Worm (Caenorhabditis elegans) whole organism, midembryonic: Measurements from ENCODE around the gene C55A1.6.

Experiments used
- T22C8.4 ChIP-seq: fragments of 200-800 bp; sonication (Bioruptor generic); IDR thresholded peaks from 2 replicates; pipeline ENCODE4 v1.3.6; 2022; ENCODE audit warnings: missing genetic modification characterization, missing compliant biosample characterization
- cog-1 ChIP-seq: sonication (generic microtip); optimal IDR thresholded peaks from 2 replicates; lab custom pipeline; 2016; ENCODE audit warnings: missing genetic modification characterization, missing compliant biosample characterization
- flt-1 ChIP-seq: fragments of 200-800 bp; sonication (Bioruptor generic); IDR thresholded peaks from 2 replicates; pipeline ENCODE4 v1.3.6; 2022; ENCODE audit warnings: missing genetic modification characterization, missing compliant biosample characterization
- med-1 ChIP-seq: sonication (generic microtip); optimal IDR thresholded peaks from 2 replicates; lab custom pipeline; 2017; ENCODE audit warnings: missing genetic modification characterization, mild to moderate bottlenecking, missing compliant biosample characterization, antibody characterized with exemption, missing genetic modification reagents; ENCODE audit not compliant: insufficient read depth
- ztf-29 ChIP-seq: fragments of 200-800 bp; sonication (Bioruptor generic); IDR thresholded peaks from 2 replicates; pipeline ENCODE4 v1.3.6; 2022; ENCODE audit warnings: missing genetic modification reagents, missing genetic modification characterization, missing compliant biosample characterization

- TF ChIP-seq T22C8.4 (GFP tag; lab: Robert Waterston, UW), result no peak
- TF ChIP-seq ztf-29 (GFP tag; lab: Robert Waterston, UW), result no peak
- no peak for TF ChIP-seq med-1
- TF ChIP-seq flt-1, result no peak
- no peak for TF ChIP-seq cog-1
Observed at ce11 chrV:15687660-15688059, 39.8 kb downstream of the C55A1.6 start, which contains the start of gene nhr-197.
